Worm (Caenorhabditis elegans) whole organism, midembryonic: ENCODE results near the gene swd-2.2.
A peak's percentile ranks its signal among the peaks of the same experiment; 100 is the strongest.

Experiments used
- T22C8.4 ChIP-seq: fragments of 200-800 bp; sonication (Bioruptor generic); IDR thresholded peaks from 2 replicates; pipeline ENCODE4 v1.3.6; 2022; ENCODE audit warnings: missing genetic modification characterization, missing compliant biosample characterization
- cog-1 ChIP-seq: sonication (generic microtip); optimal IDR thresholded peaks from 2 replicates; lab custom pipeline; 2016; ENCODE audit warnings: missing genetic modification characterization, missing compliant biosample characterization
- flt-1 ChIP-seq: fragments of 200-800 bp; sonication (Bioruptor generic); IDR thresholded peaks from 2 replicates; pipeline ENCODE4 v1.3.6; 2022; ENCODE audit warnings: missing genetic modification characterization, missing compliant biosample characterization
- klf-2 ChIP-seq: fragments of 200-800 bp; sonication (Bioruptor generic); conservative IDR thresholded peaks from 2 replicates; pipeline ENCODE4 v1.3.6; 2022; ENCODE audit warnings: missing genetic modification reagents, missing genetic modification characterization, missing compliant biosample characterization
- med-1 ChIP-seq: sonication (generic microtip); optimal IDR thresholded peaks from 2 replicates; lab custom pipeline; 2017; ENCODE audit warnings: missing genetic modification characterization, mild to moderate bottlenecking, missing compliant biosample characterization, antibody characterized with exemption, missing genetic modification reagents; ENCODE audit not compliant: insufficient read depth
- ref-1 ChIP-seq: fragments of 200-800 bp; sonication (Bioruptor generic); conservative IDR thresholded peaks from 2 replicates; pipeline ENCODE4 v1.3.6; 2022; ENCODE audit warnings: missing genetic modification reagents, missing genetic modification characterization, missing compliant biosample characterization
- tab-1 ChIP-seq: fragments of 200-800 bp; sonication (Bioruptor generic); IDR thresholded peaks from 2 replicates; pipeline ENCODE4 v1.3.6; 2022; ENCODE audit warnings: missing genetic modification characterization, missing compliant biosample characterization
- ztf-23 ChIP-seq: fragments of 200-800 bp; sonication (Bioruptor generic); IDR thresholded peaks from 2 replicates; pipeline ENCODE4 v1.3.6; 2022; ENCODE audit warnings: missing genetic modification reagents, missing genetic modification characterization, missing compliant biosample characterization
- ztf-29 ChIP-seq: fragments of 200-800 bp; sonication (Bioruptor generic); IDR thresholded peaks from 2 replicates; pipeline ENCODE4 v1.3.6; 2022; ENCODE audit warnings: missing genetic modification reagents, missing genetic modification characterization, missing compliant biosample characterization

Gene swd-2.2

DNA sequence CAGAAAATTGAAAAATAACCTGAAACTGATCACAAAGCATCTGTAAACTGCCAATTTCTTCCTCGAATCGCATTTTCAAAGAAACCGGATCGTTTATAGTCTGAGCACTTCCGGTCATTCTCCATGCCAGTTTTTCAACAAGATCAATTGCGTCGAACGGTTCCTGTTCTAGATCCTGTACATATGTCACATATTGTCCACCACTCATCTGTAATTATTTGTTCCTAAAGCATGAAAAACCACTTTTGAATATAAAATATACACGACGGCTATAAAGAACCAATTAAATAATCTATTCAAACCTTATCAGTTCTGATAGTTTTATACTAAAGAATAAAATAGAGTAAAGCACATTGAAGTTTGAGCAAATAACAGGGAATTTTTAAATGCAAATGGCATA lies 8.1 kb downstream of the swd-2.2 start, which contains the start of gene sec-10:
TSS of gene sec-10 (minus strand) at position 208 of the 400 bp plus-strand sequence.
- TF ChIP-seq flt-1 (GFP tag; lab: Robert Waterston, UW), result no peak
- no peak for TF ChIP-seq ref-1 (GFP tag; lab: Robert Waterston, UW)
- no peak for TF ChIP-seq ztf-29
- no peak for TF ChIP-seq T22C8.4 (GFP tag; lab: Robert Waterston, UW)
- TF ChIP-seq tab-1 (GFP tag; lab: Robert Waterston, UW), result no peak
- TF ChIP-seq cog-1 (tag; lab: Kevin White, UChicago), result no peak
- TF ChIP-seq med-1, result no peak
- TF ChIP-seq ztf-23, result no peak

- TF ChIP-seq tab-1 (GFP tag; lab: Robert Waterston, UW) (no peak), klf-2 (GFP tag; lab: Robert Waterston, UW) (no peak), flt-1 (GFP tag; lab: Robert Waterston, UW) (no peak), ztf-29 (no peak), ztf-23 (no peak), med-1 (no peak), ref-1 (GFP tag; lab: Robert Waterston, UW) (no peak), T22C8.4 (GFP tag; lab: Robert Waterston, UW) (no peak), cog-1 (tag; lab: Kevin White, UChicago) (no peak)
Observed at ce11 chrIV:7783801-7784411, 9.7 kb downstream of the swd-2.2 start, which contains the start of gene tag-321. Gene tag-321 (minus strand): TSS chrIV:7783851.

DNA sequence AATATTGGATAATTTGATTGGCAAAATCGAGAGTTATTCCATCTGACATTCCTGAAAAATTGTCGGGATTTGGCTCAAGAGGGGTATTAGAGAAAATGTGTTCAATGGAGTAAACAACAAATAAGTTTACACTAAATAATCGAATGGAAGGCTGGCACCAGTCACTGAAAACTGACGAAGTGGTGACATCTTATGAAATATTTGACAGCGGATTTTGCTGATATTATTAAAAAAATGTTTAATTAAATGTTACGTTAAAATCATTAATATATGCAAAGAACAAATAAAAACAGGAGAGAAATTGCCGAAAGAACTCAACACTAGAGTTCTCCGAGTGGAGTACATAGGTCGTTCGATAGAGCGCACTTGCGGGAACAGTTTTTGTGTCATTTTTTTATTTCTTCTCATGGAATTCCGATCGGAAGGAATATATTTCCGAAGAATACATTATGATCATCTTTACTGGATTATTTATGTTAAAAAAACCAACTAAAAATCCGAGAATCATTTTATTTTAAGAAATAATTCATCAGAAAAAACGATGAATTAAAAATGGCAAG lies 11.4 kb downstream of the swd-2.2 start, which contains the start of gene tag-322:
TSS of gene tag-322 (minus strand) at position 51 of the 560 bp plus-strand sequence.
- no peak for TF ChIP-seq ref-1 (GFP tag; lab: Robert Waterston, UW)
- peak; percentile 32 for TF ChIP-seq cog-1 (tag; lab: Kevin White, UChicago)

ce11 chrIV:7789521-7789949 lies 15.3 kb downstream of the swd-2.2 start, which contains the start of gene imp-3:
Gene imp-3 (minus strand): TSS chrIV:7789613.
- no peak for TF ChIP-seq ref-1 (GFP tag; lab: Robert Waterston, UW)
- TF ChIP-seq flt-1 (GFP tag; lab: Robert Waterston, UW), result no peak
- TF ChIP-seq tab-1 (GFP tag; lab: Robert Waterston, UW), result no peak
- TF ChIP-seq T22C8.4 (GFP tag; lab: Robert Waterston, UW), result no peak
- no peak for TF ChIP-seq ztf-23
- no peak for TF ChIP-seq klf-2 (GFP tag; lab: Robert Waterston, UW)
- no peak for TF ChIP-seq cog-1 (tag; lab: Kevin White, UChicago)
- TF ChIP-seq ztf-29, result no peak
- no peak for TF ChIP-seq med-1

DNA sequence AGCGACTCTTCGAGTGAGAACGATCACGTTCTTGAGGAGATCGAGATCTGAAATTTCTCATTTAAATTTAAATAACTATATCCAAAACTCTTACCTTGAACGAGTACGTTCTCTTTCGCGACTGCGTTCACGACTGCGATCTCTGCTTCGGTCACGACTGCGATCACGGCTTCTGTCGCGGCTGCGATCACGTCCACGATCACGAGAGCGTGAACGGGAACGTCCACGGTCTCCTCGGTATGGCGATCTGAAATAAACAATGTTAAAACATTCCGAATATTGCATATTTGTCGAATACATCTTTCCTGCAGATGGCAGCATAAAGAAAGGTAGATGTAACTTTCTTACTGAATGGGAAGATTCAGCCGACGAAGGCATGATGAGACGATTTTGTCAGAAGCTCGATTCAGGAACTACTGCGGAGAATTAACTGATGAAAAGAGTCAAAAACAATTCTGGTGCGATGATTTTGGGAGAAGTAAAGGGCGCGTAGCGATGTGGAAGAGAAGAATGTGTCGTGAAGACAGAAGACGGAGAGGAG lies 16.0 kb downstream of the swd-2.2 start:
- no peak for TF ChIP-seq ztf-23
- TF ChIP-seq flt-1 (GFP tag; lab: Robert Waterston, UW), result no peak
- TF ChIP-seq ref-1 (GFP tag; lab: Robert Waterston, UW), result no peak
- no peak for TF ChIP-seq klf-2 (GFP tag; lab: Robert Waterston, UW)
- no peak for TF ChIP-seq cog-1 (tag; lab: Kevin White, UChicago)
- no peak for TF ChIP-seq T22C8.4 (GFP tag; lab: Robert Waterston, UW)
- no peak for TF ChIP-seq ztf-29
- TF ChIP-seq tab-1 (GFP tag; lab: Robert Waterston, UW), result no peak
- no peak for TF ChIP-seq med-1

ce11 chrIV:7790801-7791588 lies 16.8 kb downstream of the swd-2.2 start, which contains the start of gene rsp-6:
Gene rsp-6 (minus strand): TSS chrIV:7791229.
- peak; percentile 67; the same call in 1 of the 2 replicates for TF ChIP-seq flt-1 (GFP tag; lab: Robert Waterston, UW)
- TF ChIP-seq T22C8.4 (GFP tag; lab: Robert Waterston, UW), result no peak
- peak; percentile 73 for TF ChIP-seq cog-1 (tag; lab: Kevin White, UChicago)

- no peak for TF ChIP-seq T22C8.4 (GFP tag; lab: Robert Waterston, UW)
- TF ChIP-seq cog-1 (tag; lab: Kevin White, UChicago), result no peak
- no peak for TF ChIP-seq ztf-23
- TF ChIP-seq tab-1 (GFP tag; lab: Robert Waterston, UW), result no peak
- no peak for TF ChIP-seq ref-1 (GFP tag; lab: Robert Waterston, UW)
- no peak for TF ChIP-seq flt-1 (GFP tag; lab: Robert Waterston, UW)
- no peak for TF ChIP-seq ztf-29
- no peak for TF ChIP-seq klf-2 (GFP tag; lab: Robert Waterston, UW)
- no peak for TF ChIP-seq med-1
Observed at ce11 chrIV:7791821-7792446, 17.7 kb downstream of the swd-2.2 start, which contains the start of gene C33H5.13. Gene C33H5.13 (minus strand): TSS chrIV:7792263.

ce11 chrIV:7794709-7795108 lies 20.5 kb downstream of the swd-2.2 start, which contains the start of gene ntp-1:
Gene ntp-1 (minus strand): TSS chrIV:7794809.
- TF ChIP-seq ztf-29 (no peak), med-1 (no peak), tab-1 (GFP tag; lab: Robert Waterston, UW) (no peak), klf-2 (GFP tag; lab: Robert Waterston, UW) (no peak), T22C8.4 (GFP tag; lab: Robert Waterston, UW) (no peak), ztf-23 (no peak), flt-1 (GFP tag; lab: Robert Waterston, UW) (no peak), ref-1 (GFP tag; lab: Robert Waterston, UW) (no peak), cog-1 (tag; lab: Kevin White, UChicago) (no peak)
